Fruit fly (Drosophila melanogaster): ENCODE measurements around the gene SLC5A11.

DNA sequence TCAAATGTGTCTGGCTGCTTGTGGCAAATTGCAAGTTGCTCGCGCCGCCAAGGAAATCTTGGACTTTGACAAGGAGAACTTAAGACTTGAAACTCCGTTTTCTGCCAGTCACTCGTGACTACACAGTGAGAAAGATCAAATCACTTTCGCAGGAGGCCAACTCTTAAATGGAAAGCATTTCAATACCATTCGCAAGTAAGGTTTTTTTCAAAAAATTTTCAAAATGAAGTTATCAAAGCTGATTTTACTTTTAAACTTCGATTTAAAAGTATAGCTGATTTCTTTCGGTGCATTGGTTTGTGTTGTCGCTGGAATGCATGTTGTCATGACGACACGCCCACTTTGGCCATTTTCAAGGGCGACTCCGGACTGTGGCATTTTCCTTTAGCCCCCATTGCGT, 27.5 kb upstream of the SLC5A11 start:
- TF ChIP-seq dl (GFP tag; optimal IDR thresholded peaks at IDR 0.05; ENCODE audit: insufficient read depth in 1 of 2, partially characterized antibody in 2 of 2) (no peak), dsf (GFP tag; optimal IDR thresholded peaks at IDR 0.05; ENCODE audit: borderline replicate concordance) (no peak), CG9705 (GFP tag; optimal IDR thresholded peaks at IDR 0.05) (no peak), usp (GFP tag; optimal IDR thresholded peaks at IDR 0.05) (no peak), jim (GFP tag; optimal IDR thresholded peaks at IDR 0.05) (no peak), rgr (GFP tag; optimal IDR thresholded peaks at IDR 0.05) (peak; percentile 42), Hr78 (GFP tag; optimal IDR thresholded peaks at IDR 0.05) (no peak), ey (GFP tag; optimal IDR thresholded peaks at IDR 0.05) (peak; percentile 42), psq (GFP tag; optimal IDR thresholded peaks at IDR 0.05) (peak; percentile 3), brk (GFP tag; optimal IDR thresholded peaks at IDR 0.05) (no peak), pan (optimal IDR thresholded peaks at IDR 0.05) (no peak)

Measured in whole organism, wandering third instar larva.